Fruit fly (Drosophila melanogaster): ENCODE data around the gene Smg6.

Smg6 gene

dm6 chr3R:25056488-25057157 is 23.4 kb upstream of the Smg6 start:
- 0 out of 3 replicates have a peak, but pooled peaks have one; percentile 13 for TF ChIP-seq ci (GFP tag; IDR thresholded peaks at IDR 0.05)
- peak in 1 of 2 experiments; percentile 35 for TF ChIP-seq Trl (optimal IDR thresholded peaks at IDR 0.05)
- TF ChIP-seq Trl (GFP tag; optimal IDR thresholded peaks at IDR 0.05), result no peak
- no peak for TF ChIP-seq abd-A (tag; optimal IDR thresholded peaks at IDR 0.05)
- peak; percentile 8 for TF ChIP-seq kay (GFP tag; optimal IDR thresholded peaks at IDR 0.05)
- TF ChIP-seq chn (GFP tag; optimal IDR thresholded peaks at IDR 0.05), result no peak
- TF ChIP-seq scrt (GFP tag; optimal IDR thresholded peaks at IDR 0.05), result peak; percentile 28
- TF ChIP-seq CG30431 (GFP tag; optimal IDR thresholded peaks at IDR 0.05), result no peak
- no peak for TF ChIP-seq CG6813 (GFP tag; optimal IDR thresholded peaks at IDR 0.05)
- TF ChIP-seq ac (GFP tag; optimal IDR thresholded peaks at IDR 0.05), result no peak
- no peak for TF ChIP-seq Hmx (GFP tag; optimal IDR thresholded peaks at IDR 0.05)
- no peak for TF ChIP-seq dati (GFP tag; IDR thresholded peaks at IDR 0.05)
- peak; percentile 52 for TF ChIP-seq cg (GFP tag; optimal IDR thresholded peaks at IDR 0.05)
- no peak for TF ChIP-seq Sry-β (GFP tag; optimal IDR thresholded peaks at IDR 0.05)
- no peak for TF ChIP-seq CG16779 (GFP tag; IDR thresholded peaks at IDR 0.05)
- TF ChIP-seq Rfx (GFP tag; IDR thresholded peaks at IDR 0.05), result peak; percentile 44; the same call in 1 of the 2 replicates
- peak; percentile 93 for TF ChIP-seq CG12769 (tag; optimal IDR thresholded peaks at IDR 0.05)
- no peak for TF ChIP-seq pfk (GFP tag; optimal IDR thresholded peaks at IDR 0.05)
- peak in 1 of 2 experiments; percentile 69 for TF ChIP-seq eve (GFP tag; optimal IDR thresholded peaks at IDR 0.05)
- TF ChIP-seq CG14965 (GFP tag; optimal IDR thresholded peaks at IDR 0.05; ENCODE audit: borderline replicate concordance), result no peak
- peak; percentile 14 for TF ChIP-seq CG34376 (GFP tag; optimal IDR thresholded peaks at IDR 0.05)
- TF ChIP-seq Nf-YA (GFP tag; IDR thresholded peaks at IDR 0.05), result no peak
- TF ChIP-seq CG14441 (GFP tag; IDR thresholded peaks at IDR 0.05), result no peak
- TF ChIP-seq Aef1 (GFP tag; IDR thresholded peaks at IDR 0.05), result no peak
- TF ChIP-seq grn (GFP tag; optimal IDR thresholded peaks at IDR 0.05), result peak; percentile 65
- TF ChIP-seq gcm2 (GFP tag; optimal IDR thresholded peaks at IDR 0.05), result no peak
- TF ChIP-seq kah (GFP tag; optimal IDR thresholded peaks at IDR 0.05), result peak; percentile 97
- TF ChIP-seq croc (GFP tag; conservative IDR thresholded peaks at IDR 0.05), result no peak
- no peak for TF ChIP-seq CG4617 (GFP tag; optimal IDR thresholded peaks at IDR 0.05; ENCODE audit: borderline replicate concordance)
- no peak for TF ChIP-seq HHEX (GFP tag; optimal IDR thresholded peaks at IDR 0.05)

DNA sequence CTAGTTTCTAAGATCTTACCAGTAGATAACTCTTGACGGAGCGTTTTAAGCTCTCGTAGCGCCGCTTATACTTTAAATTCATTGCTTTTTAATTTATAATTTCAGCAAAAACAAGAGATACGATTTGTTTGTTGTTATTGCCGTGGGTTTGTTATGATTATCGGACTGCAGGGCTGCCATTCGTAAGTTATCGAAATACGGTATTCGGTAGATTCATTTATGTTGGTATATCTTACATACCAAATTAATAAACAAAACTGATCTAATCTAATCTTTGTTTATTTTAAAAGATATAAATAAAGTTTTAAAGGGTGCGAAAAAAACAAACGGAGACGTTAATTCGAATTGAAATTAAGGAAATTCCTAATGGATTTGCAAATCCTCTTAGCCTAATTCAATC is 22.8 kb upstream of the Smg6 start, which contains the start of the genes CG31111 and stac:
Gene CG31111 (minus strand): TSS at position 162 of the 400 bp plus-strand sequence.
Gene stac (plus strand): TSS at position 271 of the 400 bp plus-strand sequence.
- no peak for TF ChIP-seq CG17802 (tag; optimal IDR thresholded peaks at IDR 0.05)
- TF ChIP-seq CG2202 (tag; optimal IDR thresholded peaks at IDR 0.05), result no peak
- TF ChIP-seq Atf6 (GFP tag; IDR thresholded peaks at IDR 0.05), result no peak
- TF ChIP-seq bowl (GFP tag; IDR thresholded peaks at IDR 0.05), result no peak
- peak; percentile 19 for TF ChIP-seq CG17385 (GFP tag; optimal IDR thresholded peaks at IDR 0.05)
- no peak for TF ChIP-seq MTF-1 (GFP tag; optimal IDR thresholded peaks at IDR 0.05; ENCODE audit: borderline replicate concordance)
- TF ChIP-seq zfh2 (GFP tag; optimal IDR thresholded peaks at IDR 0.05), result no peak
- no peak for TF ChIP-seq CG31365 (tag; optimal IDR thresholded peaks at IDR 0.05)
- TF ChIP-seq BEAF-32 (GFP tag; optimal IDR thresholded peaks at IDR 0.05), result peak; percentile 29
- no peak for TF ChIP-seq cas (GFP tag; IDR thresholded peaks at IDR 0.05)
- no peak for TF ChIP-seq dmrt11E (tag; optimal IDR thresholded peaks at IDR 0.05)
- no peak for TF ChIP-seq Fer2 (tag; optimal IDR thresholded peaks at IDR 0.05)
- no peak for TF ChIP-seq Trl (optimal IDR thresholded peaks at IDR 0.05)
- no peak for TF ChIP-seq Trl (GFP tag; optimal IDR thresholded peaks at IDR 0.05)
- no peak for TF ChIP-seq CG10209 (GFP tag; optimal IDR thresholded peaks at IDR 0.05)
- no peak for TF ChIP-seq Opbp (GFP tag; IDR thresholded peaks at IDR 0.05; ENCODE audit: partially characterized antibody)
- no peak for TF ChIP-seq MESR4 (GFP tag; optimal IDR thresholded peaks at IDR 0.05)
- TF ChIP-seq CG7928 (GFP tag; optimal IDR thresholded peaks at IDR 0.05), result peak; percentile 8
- no peak for TF ChIP-seq twi (tag; optimal IDR thresholded peaks at IDR 0.05)
- TF ChIP-seq nerfin-1 (tag; optimal IDR thresholded peaks at IDR 0.05), result no peak
- TF ChIP-seq CG2678 (tag; optimal IDR thresholded peaks at IDR 0.05), result no peak
- TF ChIP-seq Med (GFP tag), result peak; percentile 61
- TF ChIP-seq CG11085 (GFP tag; IDR thresholded peaks at IDR 0.05), result no peak

All from whole organism, embryonic.